Fruit fly (Drosophila melanogaster): Measurements from ENCODE around the gene CG3246.

CG3246 gene

DNA sequence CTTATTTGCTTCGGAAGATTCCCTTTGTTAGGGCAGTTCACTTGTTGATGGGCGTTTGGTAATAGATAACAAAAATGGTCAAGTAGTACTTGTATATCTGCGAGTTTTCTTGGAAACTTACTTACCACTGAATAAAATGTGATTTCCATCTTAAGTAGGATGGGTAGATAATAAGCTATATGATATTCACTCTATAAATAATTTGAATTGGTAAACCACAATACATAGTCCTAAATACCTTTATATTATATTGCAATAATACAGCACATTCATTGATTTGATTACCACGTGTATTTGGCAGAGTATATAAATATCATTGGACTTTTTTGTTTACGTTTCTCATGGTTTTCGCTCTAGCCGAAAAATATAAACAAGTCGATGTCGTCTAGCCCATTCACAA, 14.2 kb upstream of the CG3246 start (continued):
- no peak for TF ChIP-seq nerfin-1 (tag; optimal IDR thresholded peaks at IDR 0.05)
- TF ChIP-seq CG10267 (tag; optimal IDR thresholded peaks at IDR 0.05), result peak; percentile 46
- peak; percentile 29 for TF ChIP-seq Max (GFP tag; optimal IDR thresholded peaks at IDR 0.05)
- TF ChIP-seq Deaf1 (tag; optimal IDR thresholded peaks at IDR 0.05), result peak; percentile 18
- no peak for TF ChIP-seq Mes4 (GFP tag; optimal IDR thresholded peaks at IDR 0.05)
- peak; percentile 49 for TF ChIP-seq bcd (GFP tag; optimal IDR thresholded peaks at IDR 0.05)
- TF ChIP-seq CG8924 (tag; optimal IDR thresholded peaks at IDR 0.05), result peak; percentile 53
- no peak for TF ChIP-seq gce (GFP tag; IDR thresholded peaks at IDR 0.05)
- TF ChIP-seq Lpt (GFP tag; optimal IDR thresholded peaks at IDR 0.05), result no peak
- peak; percentile 82 for TF ChIP-seq row (GFP tag; IDR thresholded peaks at IDR 0.05)
- no peak for TF ChIP-seq B-H2 (GFP tag; optimal IDR thresholded peaks at IDR 0.05)
- no peak for TF ChIP-seq CG6254 (GFP tag; optimal IDR thresholded peaks at IDR 0.05)
- TF ChIP-seq MESR4 (GFP tag; optimal IDR thresholded peaks at IDR 0.05), result no peak
- TF ChIP-seq CG3995 (GFP tag; optimal IDR thresholded peaks at IDR 0.05), result peak; percentile 11
- TF ChIP-seq CG34376 (GFP tag; optimal IDR thresholded peaks at IDR 0.05), result no peak
- TF ChIP-seq Fer3 (tag; optimal IDR thresholded peaks at IDR 0.05), result peak; percentile 52
- no peak for TF ChIP-seq CG2202 (tag; optimal IDR thresholded peaks at IDR 0.05)
- TF ChIP-seq Nf-YC (tag; optimal IDR thresholded peaks at IDR 0.05), result peak; percentile 33
- TF ChIP-seq ac (GFP tag; optimal IDR thresholded peaks at IDR 0.05), result no peak
- no peak for TF ChIP-seq ERR (GFP tag; optimal IDR thresholded peaks at IDR 0.05)
- no peak for TF ChIP-seq CG8281 (tag; optimal IDR thresholded peaks at IDR 0.05)
- 0 out of 2 replicates have a peak, but pooled peaks have one; percentile 40 for TF ChIP-seq NFAT (GFP tag; IDR thresholded peaks at IDR 0.05)
- TF ChIP-seq CG12391 (tag; optimal IDR thresholded peaks at IDR 0.05), result peak; percentile 74
- no peak for TF ChIP-seq Neu2 (GFP tag; optimal IDR thresholded peaks at IDR 0.05; ENCODE audit: borderline replicate concordance)
- no peak for TF ChIP-seq CG13894 (tag; optimal IDR thresholded peaks at IDR 0.05)
- TF ChIP-seq CG15601 (tag; optimal IDR thresholded peaks at IDR 0.05), result no peak
- TF ChIP-seq gcm (GFP tag; optimal IDR thresholded peaks at IDR 0.05), result peak; percentile 3
- TF ChIP-seq CG30020 (tag; optimal IDR thresholded peaks at IDR 0.05), result no peak
- TF ChIP-seq CTCF (GFP tag; optimal IDR thresholded peaks at IDR 0.05), result no peak
- TF ChIP-seq CG17612 (GFP tag; IDR thresholded peaks at IDR 0.05), result no peak
- TF ChIP-seq Rfx (GFP tag; IDR thresholded peaks at IDR 0.05), result peak; percentile 66
- TF ChIP-seq Meics (GFP tag; optimal IDR thresholded peaks at IDR 0.05), result peak; percentile 83
- no peak for TF ChIP-seq br (optimal IDR thresholded peaks at IDR 0.05)
- TF ChIP-seq lmd (GFP tag; IDR thresholded peaks at IDR 0.05), result peak; percentile 76
- peak; percentile 14 for TF ChIP-seq Jarid2 (GFP tag; optimal IDR thresholded peaks at IDR 0.05)
- TF ChIP-seq B-H1 (GFP tag; IDR thresholded peaks at IDR 0.05), result peak; percentile 34; the same call in 2 of the 3 replicates
- peak; percentile 47 for TF ChIP-seq CG7786 (GFP tag; optimal IDR thresholded peaks at IDR 0.05)
- TF ChIP-seq CG1603 (tag; optimal IDR thresholded peaks at IDR 0.05), result peak; percentile 51
- peak; percentile 81 for TF ChIP-seq CG34422 (GFP tag; IDR thresholded peaks at IDR 0.05)
- no peak for TF ChIP-seq Atf3 (GFP tag; optimal IDR thresholded peaks at IDR 0.05)
- no peak for TF ChIP-seq Ets97D (GFP tag; optimal IDR thresholded peaks at IDR 0.05)
- TF ChIP-seq Fer1 (GFP tag; optimal IDR thresholded peaks at IDR 0.05), result peak; percentile 72
- no peak for TF ChIP-seq Scr (GFP tag; IDR thresholded peaks at IDR 0.05; ENCODE audit: partially characterized antibody)
- peak; percentile 26 for TF ChIP-seq CG13775 (GFP tag; optimal IDR thresholded peaks at IDR 0.05)
- TF ChIP-seq Lim3 (GFP tag; IDR thresholded peaks at IDR 0.05), result no peak
- TF ChIP-seq Hey (tag; optimal IDR thresholded peaks at IDR 0.05), result no peak
- TF ChIP-seq CG12219 (GFP tag; optimal IDR thresholded peaks at IDR 0.05), result peak; percentile 24
- TF ChIP-seq CG15479 (GFP tag; optimal IDR thresholded peaks at IDR 0.05), result no peak
- TF ChIP-seq zen (tag; optimal IDR thresholded peaks at IDR 0.05), result no peak
- TF ChIP-seq kni (GFP tag; optimal IDR thresholded peaks at IDR 0.05), result no peak
- no peak for TF ChIP-seq luna (GFP tag; optimal IDR thresholded peaks at IDR 0.05)
- peak; percentile 71 for TF ChIP-seq CG4424 (GFP tag; optimal IDR thresholded peaks at IDR 0.05)
